Worm (Caenorhabditis elegans) whole organism, L4 larva: ENCODE data around the gene hrg-1.

ENCODE experiments used
- F26F4.8 ChIP-seq: fragments of 200-800 bp; sonication (Bioruptor generic); conservative IDR thresholded peaks from 2 replicates; pipeline ENCODE4 v1.3.6; 2022; ENCODE audit warnings: missing genetic modification characterization, missing compliant biosample characterization
- F37D6.2 ChIP-seq: sonication (generic microtip); optimal IDR thresholded peaks from 2 replicates; lab custom pipeline; 2016; ENCODE audit warnings: mild to moderate bottlenecking, missing genetic modification characterization, missing compliant biosample characterization
- F49E8.2 ChIP-seq: sonication (generic microtip); optimal IDR thresholded peaks from 2 replicates; lab custom pipeline; 2016; ENCODE audit warnings: missing compliant biosample characterization, mild to moderate bottlenecking, missing genetic modification characterization, borderline replicate concordance
- Y5F2A.4 ChIP-seq: fragments of 200-800 bp; sonication (Bioruptor generic); optimal IDR thresholded peaks from 2 replicates; lab custom pipeline; 2018; ENCODE audit warnings: mild to moderate bottlenecking, missing genetic modification characterization, missing compliant biosample characterization
- ZK337.2 ChIP-seq: fragments of 200-800 bp; sonication (Bioruptor generic); IDR thresholded peaks from 2 replicates; pipeline ENCODE4 v1.3.6; 2022; ENCODE audit warnings: missing genetic modification reagents, missing genetic modification characterization, missing compliant biosample characterization
- arid-1 ChIP-seq: fragments of 200-800 bp; sonication (Bioruptor generic); conservative IDR thresholded peaks from 2 replicates; pipeline ENCODE4 v1.3.6; 2022; ENCODE audit warnings: missing genetic modification reagents, missing genetic modification characterization, missing compliant biosample characterization
- attf-4 ChIP-seq: sonication (generic microtip); optimal IDR thresholded peaks from 3 replicates; lab custom pipeline; 2017; ENCODE audit warnings: missing biosample characterization, missing genetic modification characterization
- ceh-32 ChIP-seq: sonication (generic microtip); optimal IDR thresholded peaks from 2 replicates; lab custom pipeline; 2016; ENCODE audit warnings: mild to moderate bottlenecking, missing genetic modification characterization, missing compliant biosample characterization; ENCODE audit not compliant: poor library complexity
- ceh-82 ChIP-seq: sonication (generic microtip); optimal IDR thresholded peaks from 2 replicates; lab custom pipeline; 2017; ENCODE audit warnings: missing biosample characterization, missing genetic modification characterization
- cey-2 ChIP-seq: sonication (generic microtip); optimal IDR thresholded peaks from 3 replicates; lab custom pipeline; 2017; ENCODE audit warnings: missing genetic modification characterization, mild to moderate bottlenecking, missing compliant biosample characterization, antibody characterized with exemption, borderline replicate concordance; ENCODE audit not compliant: insufficient read depth
- daf-8 ChIP-seq: fragments of 200-800 bp; sonication (Bioruptor generic); IDR thresholded peaks from 2 replicates; pipeline ENCODE4 v1.3.6; 2022; ENCODE audit warnings: missing genetic modification characterization, missing compliant biosample characterization
- dmd-8 ChIP-seq: fragments of 200-800 bp; sonication (Bioruptor generic); IDR thresholded peaks from 2 replicates; pipeline ENCODE4 v1.3.6; 2022; ENCODE audit warnings: missing genetic modification characterization, missing compliant biosample characterization
- dpl-1 ChIP-seq: fragments of 150-350 bp; optimal IDR thresholded peaks from 2 replicates; lab custom pipeline; 2014; ENCODE audit warnings: missing biosample characterization, missing genetic modification reagents, missing genetic modification characterization
- egl-27 ChIP-seq: sonication (generic microtip); optimal IDR thresholded peaks from 3 replicates; lab custom pipeline; 2017; ENCODE audit warnings: missing biosample characterization, missing genetic modification reagents, missing genetic modification characterization
- fkh-10 ChIP-seq: fragments of 150-350 bp; optimal IDR thresholded peaks from 2 replicates; lab custom pipeline; 2014; ENCODE audit warnings: missing biosample characterization, missing genetic modification reagents, missing genetic modification characterization
- hlh-11 ChIP-seq: fragments of 200-800 bp; sonication (Bioruptor generic); optimal IDR thresholded peaks from 2 replicates; lab custom pipeline; 2018; ENCODE audit warnings: mild to moderate bottlenecking, missing genetic modification characterization, missing compliant biosample characterization
- hmg-1.1 ChIP-seq: fragments of 200-800 bp; sonication (Bioruptor generic); IDR thresholded peaks from 2 replicates; pipeline ENCODE4 v1.3.6; 2022; ENCODE audit warnings: missing genetic modification reagents, missing genetic modification characterization, missing compliant biosample characterization
- lim-7 ChIP-seq: fragments of 200-800 bp; sonication (Bioruptor generic); IDR thresholded peaks from 2 replicates; pipeline ENCODE4 v1.3.6; 2022; ENCODE audit warnings: missing genetic modification characterization, missing compliant biosample characterization
- lin-1 ChIP-seq: fragments of 200-800 bp; sonication (Bioruptor generic); IDR thresholded peaks from 2 replicates; pipeline ENCODE4 v1.3.6; 2022; ENCODE audit warnings: missing genetic modification reagents, missing genetic modification characterization, missing compliant biosample characterization
- lin-13 ChIP-seq: fragments of 150-350 bp; optimal IDR thresholded peaks from 2 replicates; lab custom pipeline; 2014; ENCODE audit warnings: missing biosample characterization, missing genetic modification reagents, missing genetic modification characterization
- lin-15B ChIP-seq: fragments of 150-350 bp; sonication (generic microtip); optimal IDR thresholded peaks from 3 replicates; lab custom pipeline; 2014; ENCODE audit warnings: missing biosample characterization, missing genetic modification characterization
- lin-29 ChIP-seq: fragments of 200-800 bp; sonication (Bioruptor generic); IDR thresholded peaks from 2 replicates; pipeline ENCODE4 v1.3.6; 2022; ENCODE audit warnings: missing genetic modification reagents, missing genetic modification characterization, missing compliant biosample characterization
- lin-38 ChIP-seq: fragments of 200-800 bp; sonication (Bioruptor generic); IDR thresholded peaks from 2 replicates; pipeline ENCODE4 v1.3.6; 2022; ENCODE audit warnings: missing genetic modification reagents, missing genetic modification characterization, missing compliant biosample characterization
- lir-3 ChIP-seq: sonication (generic microtip); optimal IDR thresholded peaks from 2 replicates; lab custom pipeline; 2016; ENCODE audit warnings: mild to moderate bottlenecking, missing genetic modification characterization, missing compliant biosample characterization
- madf-5 ChIP-seq, 2 experiments: fragments of 200-800 bp; sonication (Bioruptor generic); IDR thresholded peaks; 2 replicates each; pipeline ENCODE4 v1.3.6; 2022; ENCODE audit warnings: missing compliant biosample characterization in 2 of 2, missing genetic modification characterization in 2 of 2
- madf-9 ChIP-seq: fragments of 200-800 bp; sonication (Bioruptor generic); conservative IDR thresholded peaks from 2 replicates; pipeline ENCODE4 v1.3.6; 2022; ENCODE audit warnings: missing genetic modification reagents, missing genetic modification characterization, missing compliant biosample characterization
- mdl-1 ChIP-seq, 2 experiments: fragments of 150-350 bp in 1 of 2; sonication (generic microtip) in 1 of 2; optimal IDR thresholded peaks; 2 replicates each; lab custom pipeline; 2014 to 2017; ENCODE audit warnings: missing biosample characterization in 2 of 2, missing genetic modification characterization in 2 of 2
- mdt-29 ChIP-seq: fragments of 200-800 bp; sonication (Bioruptor generic); IDR thresholded peaks from 2 replicates; pipeline ENCODE4 v1.3.6; 2022; ENCODE audit warnings: missing genetic modification reagents, missing genetic modification characterization, missing compliant biosample characterization
- mep-1 ChIP-seq: fragments of 150-350 bp; sonication (generic microtip); optimal IDR thresholded peaks from 3 replicates; lab custom pipeline; 2014; ENCODE audit warnings: missing biosample characterization, missing genetic modification characterization
- mes-2 ChIP-seq: sonication (generic microtip); optimal IDR thresholded peaks from 2 replicates; lab custom pipeline; 2016; ENCODE audit warnings: missing genotype, mild to moderate bottlenecking, missing genetic modification characterization, missing compliant biosample characterization; ENCODE audit not compliant: poor library complexity, severe bottlenecking
- mxl-2 ChIP-seq: fragments of 200-800 bp; sonication (Bioruptor generic); conservative IDR thresholded peaks from 2 replicates; pipeline ENCODE4 v1.3.6; 2022; ENCODE audit warnings: missing genetic modification reagents, missing genetic modification characterization, missing compliant biosample characterization
- mxl-3 ChIP-seq: fragments of 200-800 bp; sonication (Bioruptor generic); optimal IDR thresholded peaks from 2 replicates; lab custom pipeline; 2018; ENCODE audit warnings: mild to moderate bottlenecking, missing genetic modification characterization, missing compliant biosample characterization
- nhr-10 ChIP-seq: fragments of 150-350 bp; optimal IDR thresholded peaks from 2 replicates; lab custom pipeline; 2014; ENCODE audit warnings: missing biosample characterization, missing genetic modification characterization
- nhr-11 ChIP-seq: fragments of 150-350 bp; optimal IDR thresholded peaks from 2 replicates; lab custom pipeline; 2014; ENCODE audit warnings: missing biosample characterization, missing genetic modification characterization
- nhr-111 ChIP-seq: fragments of 200-800 bp; sonication (Bioruptor generic); optimal IDR thresholded peaks from 2 replicates; lab custom pipeline; 2018; ENCODE audit warnings: mild to moderate bottlenecking, missing genetic modification characterization, missing compliant biosample characterization
- nhr-28 ChIP-seq: fragments of 150-350 bp; optimal IDR thresholded peaks from 2 replicates; lab custom pipeline; 2014; ENCODE audit warnings: missing biosample characterization, missing genetic modification characterization
- nhr-41 ChIP-seq: fragments of 200-800 bp; sonication (Bioruptor generic); IDR thresholded peaks from 2 replicates; pipeline ENCODE4 v1.3.6; 2022; ENCODE audit warnings: missing genetic modification reagents, missing genetic modification characterization, missing compliant biosample characterization
- nhr-48 ChIP-seq: sonication (generic microtip); optimal IDR thresholded peaks from 2 replicates; lab custom pipeline; 2016; ENCODE audit warnings: mild to moderate bottlenecking, missing genetic modification characterization, missing compliant biosample characterization
- nhr-6 ChIP-seq: fragments of 150-350 bp; optimal IDR thresholded peaks from 2 replicates; lab custom pipeline; 2014; ENCODE audit warnings: missing biosample characterization, missing genetic modification characterization
- php-3 ChIP-seq: fragments of 200-800 bp; sonication (Bioruptor generic); IDR thresholded peaks from 2 replicates; pipeline ENCODE4 v1.3.6; 2022; ENCODE audit warnings: missing genetic modification reagents, missing genetic modification characterization, missing compliant biosample characterization
- pqm-1 ChIP-seq: sonication (generic microtip); optimal IDR thresholded peaks from 2 replicates; lab custom pipeline; 2017; ENCODE audit warnings: missing biosample characterization, missing genetic modification characterization
- saeg-2 ChIP-seq: fragments of 200-800 bp; sonication (Bioruptor generic); IDR thresholded peaks from 2 replicates; pipeline ENCODE4 v1.3.6; 2022; ENCODE audit warnings: missing genetic modification reagents, missing genetic modification characterization, missing compliant biosample characterization
- sdz-12 ChIP-seq: fragments of 200-800 bp; sonication (Bioruptor generic); optimal IDR thresholded peaks from 2 replicates; lab custom pipeline; 2018; ENCODE audit warnings: mild to moderate bottlenecking, missing genetic modification characterization, missing compliant biosample characterization
- skn-1 ChIP-seq: fragments of 150-350 bp; optimal IDR thresholded peaks from 2 replicates; lab custom pipeline; 2014; ENCODE audit warnings: missing biosample characterization, missing genetic modification characterization
- snpc-1.2 ChIP-seq: fragments of 200-800 bp; sonication (Bioruptor generic); IDR thresholded peaks from 2 replicates; pipeline ENCODE4 v1.3.6; 2022; ENCODE audit warnings: missing genetic modification reagents, missing genetic modification characterization, missing compliant biosample characterization
- spr-3 ChIP-seq: fragments of 200-800 bp; sonication (Bioruptor generic); optimal IDR thresholded peaks from 2 replicates; lab custom pipeline; 2018; ENCODE audit warnings: mild to moderate bottlenecking, missing genetic modification characterization, missing compliant biosample characterization
- tag-97 ChIP-seq: fragments of 200-800 bp; sonication (Bioruptor generic); IDR thresholded peaks from 2 replicates; pipeline ENCODE4 v1.3.6; 2022; ENCODE audit warnings: missing genetic modification characterization, missing compliant biosample characterization
- vab-7 ChIP-seq: fragments of 200-800 bp; sonication (Bioruptor generic); IDR thresholded peaks from 2 replicates; pipeline ENCODE4 v1.3.6; 2022; ENCODE audit warnings: missing genetic modification reagents, missing genetic modification characterization, missing compliant biosample characterization
- zag-1 ChIP-seq: fragments of 150-350 bp; optimal IDR thresholded peaks from 2 replicates; lab custom pipeline; 2014; ENCODE audit warnings: missing biosample characterization, missing genetic modification characterization
- zip-11 ChIP-seq: fragments of 200-800 bp; sonication (Bioruptor generic); IDR thresholded peaks from 2 replicates; pipeline ENCODE4 v1.3.6; 2022; ENCODE audit warnings: missing genetic modification characterization, missing compliant biosample characterization
- zip-2 ChIP-seq: fragments of 150-350 bp; optimal IDR thresholded peaks from 2 replicates; lab custom pipeline; 2014; ENCODE audit warnings: missing biosample characterization, missing genetic modification characterization
- ztf-7 ChIP-seq: fragments of 150-350 bp; optimal IDR thresholded peaks from 2 replicates; lab custom pipeline; 2014; ENCODE audit warnings: missing biosample characterization, missing genetic modification characterization

Gene hrg-1

DNA sequence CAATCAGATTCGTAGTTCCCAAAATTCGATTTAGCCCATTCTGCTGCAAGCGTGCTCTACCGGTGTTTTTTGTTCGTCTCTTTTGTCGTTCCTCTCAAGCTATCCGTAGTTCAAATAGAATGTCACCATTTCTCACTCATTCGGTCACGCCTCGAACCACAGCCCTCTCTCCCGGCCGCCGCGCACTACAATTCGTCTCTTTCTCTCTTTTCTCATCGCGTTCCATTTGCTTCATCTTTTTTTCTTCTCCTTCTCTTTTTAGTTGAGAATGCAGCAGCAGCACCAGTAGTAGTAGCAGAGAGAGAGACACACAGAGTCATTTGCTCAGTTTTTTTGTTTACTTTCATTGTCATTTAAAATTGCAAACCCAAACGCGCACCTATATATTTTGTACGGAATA lies at the start of gene hrg-1:
Gene hrg-1, minus strand, starts transcription at position 109 of the 400 bp plus-strand sequence.
- TF ChIP-seq F49E8.2 (tag; lab: Kevin White, UChicago) = no peak
- no peak for TF ChIP-seq Y5F2A.4 (GFP tag; lab: Kevin White, UChicago)
- no peak for TF ChIP-seq nhr-111
- TF ChIP-seq saeg-2 (GFP tag; lab: Robert Waterston, UW) = no peak
- peak; percentile 84 for TF ChIP-seq mep-1 (tag; lab: Kevin White, UChicago)
- TF ChIP-seq egl-27 = no peak
- TF ChIP-seq mdt-29 = no peak
- TF ChIP-seq hlh-11 = peak; percentile 86
- TF ChIP-seq lin-1 (GFP tag; lab: Robert Waterston, UW) = no peak
- no peak for TF ChIP-seq mxl-2
- peak; percentile 8 for TF ChIP-seq lin-13
- TF ChIP-seq zip-2 (tag; lab: Kevin White, UChicago) = no peak
- no peak for TF ChIP-seq cey-2 (tag; lab: Kevin White, UChicago)
- peak; percentile 38 for TF ChIP-seq F37D6.2 (tag; lab: Kevin White, UChicago)
- TF ChIP-seq snpc-1.2 (GFP tag; lab: Robert Waterston, UW) = no peak
- peak; percentile 65 for TF ChIP-seq mxl-3 (GFP tag; lab: Kevin White, UChicago)
- no peak for TF ChIP-seq nhr-6
- no peak for TF ChIP-seq attf-4 (tag; lab: Kevin White, UChicago)
- TF ChIP-seq tag-97 (GFP tag; lab: Robert Waterston, UW) = no peak
- TF ChIP-seq zip-11 (GFP tag; lab: Robert Waterston, UW) = no peak
- no peak for TF ChIP-seq ceh-82
- TF ChIP-seq dpl-1 (GFP tag; lab: Kevin White, UChicago) = peak; percentile 13
- TF ChIP-seq php-3 (GFP tag; lab: Robert Waterston, UW) = no peak
- TF ChIP-seq sdz-12 = no peak
- peak; percentile 57 for TF ChIP-seq mes-2 (tag; lab: Kevin White, UChicago)
- TF ChIP-seq nhr-28 (tag; lab: Kevin White, UChicago) = peak; percentile 97
- no peak for TF ChIP-seq zag-1 (tag; lab: Kevin White, UChicago)
- no peak for TF ChIP-seq ceh-32 (tag; lab: Kevin White, UChicago)
- TF ChIP-seq mdl-1 (tag; optimal IDR thresholded peaks at IDR 0.05; lab: Kevin White, UChicago) = peak in 1 of 2 experiments; percentile 87
- peak; percentile 78 for TF ChIP-seq hmg-1.1
- TF ChIP-seq dmd-8 (GFP tag; lab: Robert Waterston, UW) = no peak
- TF ChIP-seq nhr-11 = peak; percentile 73
- no peak for TF ChIP-seq nhr-41 (GFP tag; lab: Robert Waterston, UW)
- TF ChIP-seq nhr-48 (tag; lab: Kevin White, UChicago) = peak; percentile 60
- TF ChIP-seq lin-38 = no peak; the same call in 1 of the 2 replicates
- TF ChIP-seq pqm-1 (tag; lab: Kevin White, UChicago) = peak; percentile 44
- TF ChIP-seq lim-7 (GFP tag; lab: Robert Waterston, UW) = no peak
- TF ChIP-seq madf-9 (GFP tag; lab: Robert Waterston, UW) = no peak
- TF ChIP-seq skn-1 (tag; lab: Kevin White, UChicago) = no peak
- TF ChIP-seq arid-1 (GFP tag; lab: Robert Waterston, UW) = 0 out of 2 replicates have a peak, but pooled peaks have one; percentile 4
- no peak for TF ChIP-seq vab-7 (GFP tag; lab: Robert Waterston, UW)
- no peak for TF ChIP-seq daf-8 (GFP tag; lab: Robert Waterston, UW)
- TF ChIP-seq lin-15B = no peak
- no peak for TF ChIP-seq spr-3
- TF ChIP-seq ZK337.2 (GFP tag; lab: Robert Waterston, UW) = no peak
- no peak for TF ChIP-seq madf-5 (GFP tag; IDR thresholded peaks at IDR 0.05; lab: Robert Waterston, UW)
- TF ChIP-seq lir-3 (tag; lab: Kevin White, UChicago) = no peak
- peak; percentile 79 for TF ChIP-seq fkh-10
- no peak for TF ChIP-seq ztf-7
- no peak for TF ChIP-seq F26F4.8 (GFP tag; lab: Robert Waterston, UW)
- TF ChIP-seq nhr-10 (tag; lab: Kevin White, UChicago) = no peak
- TF ChIP-seq lin-29 (GFP tag; lab: Robert Waterston, UW) = no peak
